Fruit fly (Drosophila melanogaster) whole organism, embryonic: Measurements from ENCODE around the gene pyd.

Experiments
- Awh ChIP-seq: fragments of 200-800 bp; sonication (Bioruptor generic); IDR thresholded peaks from 2 replicates; pipeline ENCODE4, ENCODE4 v1.3.6; 2022; ENCODE audit warnings: missing biosample characterization, missing genetic modification characterization
- CG10267 ChIP-seq: fragments of 200-800 bp; sonication (Bioruptor generic); optimal IDR thresholded peaks from 2 replicates; lab custom pipeline; 2018; ENCODE audit warnings: missing biosample characterization, mild to moderate bottlenecking, missing genetic modification characterization, moderate library complexity
- CG10274 ChIP-seq: fragments of 200-800 bp; sonication (Bioruptor generic); optimal IDR thresholded peaks from 3 replicates; lab custom pipeline; 2017; ENCODE audit warnings: missing biosample characterization, mild to moderate bottlenecking, missing genetic modification characterization
- CG10565 ChIP-seq: fragments of 200-800 bp; sonication (Bioruptor generic); optimal IDR thresholded peaks from 3 replicates; lab custom pipeline; 2016; ENCODE audit warnings: missing biosample characterization, mild to moderate bottlenecking, missing genetic modification characterization
- CG10654 ChIP-seq: fragments of 200-800 bp; sonication (Bioruptor generic); optimal IDR thresholded peaks from 2 replicates; lab custom pipeline; 2016; ENCODE audit warnings: missing biosample characterization, missing genetic modification characterization
- CG11398 ChIP-seq: fragments of 200-800 bp; sonication (Bioruptor generic); optimal IDR thresholded peaks from 2 replicates; lab custom pipeline; 2016; ENCODE audit warnings: missing biosample characterization, missing genetic modification characterization
- CG11723 ChIP-seq: fragments of 200-800 bp; sonication (Bioruptor generic); optimal IDR thresholded peaks from 2 replicates; lab custom pipeline; 2017; ENCODE audit warnings: missing biosample characterization, mild to moderate bottlenecking, missing genetic modification characterization
- CG12155 ChIP-seq: fragments of 200-800 bp; sonication (Bioruptor generic); optimal IDR thresholded peaks from 3 replicates; lab custom pipeline; 2016; ENCODE audit warnings: missing biosample characterization, missing genetic modification characterization
- CG12942 ChIP-seq: fragments of 200-800 bp; sonication (Bioruptor generic); optimal IDR thresholded peaks from 3 replicates; lab custom pipeline; 2016; ENCODE audit warnings: missing biosample characterization, missing genetic modification characterization
- CG13123 ChIP-seq: fragments of 200-800 bp; sonication (Bioruptor generic); optimal IDR thresholded peaks from 2 replicates; lab custom pipeline; 2016; ENCODE audit warnings: missing biosample characterization, missing genetic modification characterization
- CG15073 ChIP-seq: fragments of 200-800 bp; sonication (Bioruptor generic); optimal IDR thresholded peaks from 2 replicates; lab custom pipeline; 2016; ENCODE audit warnings: missing biosample characterization, missing genetic modification characterization
- CG1647 ChIP-seq: fragments of 200-800 bp; sonication (Bioruptor generic); optimal IDR thresholded peaks from 3 replicates; lab custom pipeline; 2016; ENCODE audit warnings: missing biosample characterization, missing genetic modification characterization
- CG16815 ChIP-seq: fragments of 200-800 bp; sonication (Bioruptor generic); optimal IDR thresholded peaks from 3 replicates; lab custom pipeline; 2017; ENCODE audit warnings: missing biosample characterization, mild to moderate bottlenecking, missing genetic modification characterization
- CG2120 ChIP-seq: fragments of 200-800 bp; sonication (Bioruptor generic); optimal IDR thresholded peaks from 3 replicates; lab custom pipeline; 2016; ENCODE audit warnings: missing biosample characterization, missing genetic modification characterization
- CG31388 ChIP-seq: fragments of 200-800 bp; sonication (Bioruptor generic); optimal IDR thresholded peaks from 2 replicates; lab custom pipeline; 2016; ENCODE audit warnings: missing biosample characterization, missing genetic modification characterization
- CG6791 ChIP-seq: fragments of 200-800 bp; sonication (Bioruptor generic); IDR thresholded peaks from 3 replicates; pipeline ENCODE4 v1.3.6; 2022; ENCODE audit warnings: missing biosample characterization, missing genetic modification characterization; ENCODE audit not compliant: partially characterized antibody
- CG7928 ChIP-seq: fragments of 200-800 bp; sonication (Bioruptor generic); optimal IDR thresholded peaks from 2 replicates; lab custom pipeline; 2017; ENCODE audit warnings: missing biosample characterization, mild to moderate bottlenecking, missing genetic modification characterization
- CG7963 ChIP-seq: fragments of 200-800 bp; sonication (Bioruptor generic); IDR thresholded peaks from 3 replicates; pipeline ENCODE4 v1.3.6; 2022; ENCODE audit warnings: missing biosample characterization, missing genetic modification characterization; ENCODE audit not compliant: partially characterized antibody
- CG9727 ChIP-seq: fragments of 200-800 bp; sonication (Bioruptor generic); optimal IDR thresholded peaks from 3 replicates; lab custom pipeline; 2017; ENCODE audit warnings: missing biosample characterization, mild to moderate bottlenecking, missing genetic modification characterization
- Chrac-16 ChIP-seq: fragments of 200-800 bp; sonication (Bioruptor generic); optimal IDR thresholded peaks from 3 replicates; lab custom pipeline; 2016; ENCODE audit warnings: missing biosample characterization, missing genetic modification characterization
- D ChIP-seq, 2 experiments: fragments of 200-800 bp in 1 of 2; fragments of >200 bp in 1 of 2; sonication (Bioruptor generic) in 1 of 2; optimal IDR thresholded peaks; 2 replicates in 1 of 2; 3 replicates in 1 of 2; lab custom pipeline; 2017; ENCODE audit warnings: mild to moderate bottlenecking in 1 of 2, missing biosample characterization in 1 of 2, missing genetic modification characterization in 1 of 2, missing genetic modification reagents in 1 of 2
- D19B ChIP-seq: fragments of 200-800 bp; sonication (Bioruptor generic); optimal IDR thresholded peaks from 2 replicates; lab custom pipeline; 2017; ENCODE audit warnings: missing biosample characterization, mild to moderate bottlenecking, missing genetic modification characterization
- Drgx ChIP-seq: fragments of 200-800 bp; sonication (Bioruptor generic); IDR thresholded peaks from 2 replicates; pipeline ENCODE4 v1.3.6; 2022; ENCODE audit warnings: missing biosample characterization, missing genetic modification characterization
- Ets97D ChIP-seq: fragments of 200-800 bp; sonication (Bioruptor generic); optimal IDR thresholded peaks from 3 replicates; lab custom pipeline; 2016; ENCODE audit warnings: missing biosample characterization, missing genetic modification characterization
- MTF-1 ChIP-seq: fragments of 200-800 bp; sonication (Bioruptor generic); optimal IDR thresholded peaks from 2 replicates; lab custom pipeline; 2018; ENCODE audit warnings: missing biosample characterization, mild to moderate bottlenecking, missing genetic modification characterization, borderline replicate concordance
- Meics ChIP-seq: fragments of 200-800 bp; sonication (Bioruptor generic); optimal IDR thresholded peaks from 2 replicates; lab custom pipeline; 2017; ENCODE audit warnings: missing biosample characterization, mild to moderate bottlenecking, missing genetic modification characterization
- NC2β ChIP-seq: fragments of 200-800 bp; sonication (Bioruptor generic); optimal IDR thresholded peaks from 2 replicates; lab custom pipeline; 2016; ENCODE audit warnings: missing biosample characterization, missing genetic modification characterization
- Neu2 ChIP-seq: fragments of 200-800 bp; sonication (Bioruptor generic); optimal IDR thresholded peaks from 3 replicates; lab custom pipeline; 2016; ENCODE audit warnings: missing biosample characterization, missing genetic modification characterization, borderline replicate concordance
- Optix ChIP-seq: fragments of 200-800 bp; sonication (Bioruptor generic); IDR thresholded peaks from 3 replicates; pipeline ENCODE4 v1.3.6; 2022; ENCODE audit warnings: missing biosample characterization, missing genetic modification characterization
- Spps ChIP-seq: fragments of 200-800 bp; sonication (Bioruptor generic); optimal IDR thresholded peaks from 2 replicates; lab custom pipeline; 2018; ENCODE audit warnings: missing biosample characterization, mild to moderate bottlenecking, missing genetic modification characterization
- Xbp1 ChIP-seq: fragments of 200-800 bp; sonication (Bioruptor generic); optimal IDR thresholded peaks from 3 replicates; lab custom pipeline; 2016; ENCODE audit warnings: missing biosample characterization, mild to moderate bottlenecking, missing genetic modification characterization
- chif ChIP-seq, 2 experiments: fragments of 200-800 bp; sonication (Bioruptor generic); optimal IDR thresholded peaks; 3 replicates each; lab custom pipeline; 2016; ENCODE audit warnings: missing biosample characterization in 2 of 2, missing genetic modification characterization in 2 of 2
- dati ChIP-seq: fragments of 200-800 bp; sonication (Bioruptor generic); IDR thresholded peaks from 2 replicates; pipeline ENCODE4 v1.3.6; 2022; ENCODE audit warnings: missing biosample characterization, missing genetic modification characterization
- dm ChIP-seq: fragments of 200-800 bp; sonication (Bioruptor generic); optimal IDR thresholded peaks from 3 replicates; lab custom pipeline; 2016; ENCODE audit warnings: missing biosample characterization, missing genetic modification characterization
- gcm2 ChIP-seq: fragments of 200-800 bp; sonication (Bioruptor generic); optimal IDR thresholded peaks from 2 replicates; lab custom pipeline; 2016; ENCODE audit warnings: missing biosample characterization, missing genetic modification characterization
- gem ChIP-seq: fragments of 200-800 bp; sonication (Bioruptor generic); optimal IDR thresholded peaks from 2 replicates; lab custom pipeline; 2019; ENCODE audit warnings: missing biosample characterization, mild to moderate bottlenecking, missing genetic modification characterization, moderate library complexity
- hth ChIP-seq: fragments of >200 bp; optimal IDR thresholded peaks from 2 replicates; lab custom pipeline; 2017; ENCODE audit warnings: inconsistent platforms
- nerfin-2 ChIP-seq: fragments of 200-800 bp; sonication (Bioruptor generic); IDR thresholded peaks from 2 replicates; pipeline ENCODE4 v1.3.6; 2022; ENCODE audit warnings: missing biosample characterization, missing genetic modification characterization; ENCODE audit not compliant: partially characterized antibody
- pzg ChIP-seq: fragments of 200-800 bp; sonication (Bioruptor generic); optimal IDR thresholded peaks from 3 replicates; lab custom pipeline; 2018; ENCODE audit warnings: missing biosample characterization, mild to moderate bottlenecking, missing genetic modification characterization, moderate library complexity
- run ChIP-seq: fragments of 200-800 bp; sonication (Bioruptor generic); optimal IDR thresholded peaks from 3 replicates; lab custom pipeline; 2018; ENCODE audit warnings: missing biosample characterization, mild to moderate bottlenecking, missing genetic modification characterization
- sc ChIP-seq, 3 experiments: fragments of >200 bp in 2 of 3; fragments of 200-800 bp in 1 of 3; sonication (Bioruptor generic) in 1 of 3; optimal IDR thresholded peaks; 2 replicates in 2 of 3; 3 replicates in 1 of 3; lab custom pipeline; 2017; ENCODE audit warnings: mild to moderate bottlenecking in 1 of 3, missing biosample characterization in 1 of 3, missing genetic modification characterization in 1 of 3, missing genetic modification reagents in 1 of 3
- sens-2 ChIP-seq: fragments of 200-800 bp; sonication (Bioruptor generic); IDR thresholded peaks from 2 replicates; pipeline ENCODE4 v1.3.6; 2022; ENCODE audit warnings: missing biosample characterization, missing genetic modification characterization
- sr ChIP-seq: fragments of 200-800 bp; sonication (Bioruptor generic); IDR thresholded peaks from 3 replicates; pipeline ENCODE4 v1.3.6; 2022; ENCODE audit warnings: missing biosample characterization, missing genetic modification characterization
- tgo ChIP-seq: fragments of 200-800 bp; sonication (Bioruptor generic); IDR thresholded peaks from 3 replicates; pipeline ENCODE4 v1.3.6; 2022; ENCODE audit warnings: missing biosample characterization, missing genetic modification characterization
- tio ChIP-seq: fragments of 200-800 bp; sonication (Bioruptor generic); optimal IDR thresholded peaks from 2 replicates; lab custom pipeline; 2017; ENCODE audit warnings: missing biosample characterization, missing genetic modification characterization, inconsistent platforms
- ttk ChIP-seq: fragments of 200-800 bp; sonication (Bioruptor generic); IDR thresholded peaks from 2 replicates; pipeline ENCODE4 v2.1.2; 2022; ENCODE audit warnings: missing biosample characterization, missing genetic modification characterization
- usp ChIP-seq: fragments of >200 bp; optimal IDR thresholded peaks from 2 replicates; lab custom pipeline; 2017; ENCODE audit warnings: missing biosample characterization, missing genetic modification characterization
- wor ChIP-seq: fragments of 200-800 bp; sonication (Bioruptor generic); IDR thresholded peaks from 2 replicates; pipeline ENCODE4 v1.3.6; 2022; ENCODE audit warnings: missing biosample characterization, missing genetic modification characterization

The pyd gene

DNA sequence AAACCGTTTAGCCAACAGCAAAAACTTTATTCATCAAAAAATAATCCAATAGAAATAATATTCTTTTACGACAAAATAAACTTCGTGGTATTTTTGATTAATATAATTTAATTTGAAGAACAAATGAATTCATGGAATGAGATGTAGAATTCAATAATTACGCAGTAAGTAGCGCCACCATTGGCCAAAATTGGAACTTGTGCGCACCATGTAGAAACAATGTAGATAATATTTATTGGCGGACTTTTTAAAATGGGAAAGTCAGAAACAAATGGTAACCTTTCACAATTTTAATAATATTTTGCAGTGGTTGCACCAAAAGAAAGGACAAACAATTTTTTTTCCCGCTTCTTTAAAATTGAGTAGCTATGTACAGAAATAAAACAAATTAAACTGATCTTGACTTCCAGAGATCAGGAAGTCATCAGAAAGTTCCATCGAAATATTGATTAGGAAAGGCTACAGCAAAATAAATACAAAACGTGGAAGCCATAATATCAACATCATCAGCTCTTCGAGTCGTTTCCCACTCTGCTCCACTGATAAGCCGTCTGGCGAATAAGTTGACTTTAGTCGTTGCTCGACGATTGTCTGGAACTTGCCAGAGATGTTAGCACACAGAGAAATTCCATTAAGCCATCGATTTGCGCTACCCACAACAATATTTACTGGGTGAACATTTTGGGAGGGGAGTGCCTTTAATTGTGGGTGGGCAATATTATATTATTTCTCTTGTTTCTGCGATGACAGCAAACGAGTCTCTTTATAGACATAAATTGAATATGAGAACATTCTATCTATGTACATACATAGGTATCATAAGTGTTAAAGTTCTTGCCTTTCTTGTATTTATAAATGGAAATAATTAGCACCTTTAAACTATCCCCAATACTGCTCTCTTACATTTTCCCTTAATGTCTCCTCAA lies 48.4 kb upstream of the pyd start (continued):
- TF ChIP-seq Optix (GFP tag; lab: Robert Waterston, UW) (no peak), dati (no peak), CG12942 (GFP tag; lab: Kevin White, UChicago) (no peak), CG1647 (no peak), usp (GFP tag; lab: Kevin White, UChicago) (no peak), CG2120 (GFP tag; lab: Kevin White, UChicago) (peak; percentile 2), run (tag; lab: Kevin White, UChicago) (no peak), CG10654 (GFP tag; lab: Kevin White, UChicago) (no peak), CG11723 (GFP tag; lab: Kevin White, UChicago) (no peak), ttk (GFP tag; lab: Robert Waterston, UW) (no peak), CG12155 (GFP tag; lab: Kevin White, UChicago) (peak; percentile 6), chif (GFP tag; optimal IDR thresholded peaks at IDR 0.05; lab: Kevin White, UChicago) (peak in 1 of 2 experiments; percentile 30), CG11398 (GFP tag; lab: Kevin White, UChicago) (no peak), sens-2 (GFP tag; lab: Robert Waterston, UW) (no peak), Chrac-16 (GFP tag; lab: Kevin White, UChicago) (no peak), Meics (GFP tag; lab: Kevin White, UChicago) (peak; percentile 6), Neu2 (GFP tag; lab: Kevin White, UChicago) (no peak), CG9727 (peak; percentile 32), CG7963 (GFP tag; lab: Robert Waterston, UW) (peak; percentile 56; the same call in 2 of the 3 replicates), Drgx (GFP tag; lab: Robert Waterston, UW) (no peak), sr (GFP tag; lab: Robert Waterston, UW) (no peak), CG31388 (GFP tag; lab: Kevin White, UChicago) (no peak), NC2β (GFP tag; lab: Kevin White, UChicago) (no peak), dm (GFP tag; lab: Kevin White, UChicago) (no peak), Spps (tag; lab: Kevin White, UChicago) (no peak), CG7928 (no peak), nerfin-2 (GFP tag; lab: Robert Waterston, UW) (0 out of 2 replicates have a peak, but pooled peaks have one; percentile 22), hth (no peak), CG6791 (GFP tag; lab: Robert Waterston, UW) (0 out of 3 replicates have a peak, but pooled peaks have one; percentile 45), D19B (GFP tag; lab: Kevin White, UChicago) (peak; percentile 90), wor (GFP tag; lab: Robert Waterston, UW) (no peak), CG15073 (GFP tag; lab: Kevin White, UChicago) (no peak), Ets97D (GFP tag; lab: Kevin White, UChicago) (peak; percentile 9), CG16815 (GFP tag; lab: Kevin White, UChicago) (no peak), gcm2 (GFP tag; lab: Kevin White, UChicago) (peak; percentile 3), CG10267 (peak; percentile 17), pzg (GFP tag; lab: Kevin White, UChicago) (peak; percentile 14), Awh (GFP tag; lab: Robert Waterston, UW) (no peak), CG13123 (GFP tag; lab: Kevin White, UChicago) (no peak), CG10274 (GFP tag; lab: Kevin White, UChicago) (no peak), D (optimal IDR thresholded peaks at IDR 0.05; lab: Kevin White, UChicago) (no peak), D (GFP tag; optimal IDR thresholded peaks at IDR 0.05; lab: Kevin White, UChicago) (no peak), sc (optimal IDR thresholded peaks at IDR 0.05; lab: Kevin White, UChicago) (no peak), sc (GFP tag; optimal IDR thresholded peaks at IDR 0.05; lab: Kevin White, UChicago) (no peak), gem (tag; lab: Kevin White, UChicago) (peak; percentile 1), tio (GFP tag; lab: Kevin White, UChicago) (no peak), MTF-1 (GFP tag; lab: Kevin White, UChicago) (no peak), tgo (GFP tag; lab: Robert Waterston, UW) (peak; percentile 28; the same call in 1 of the 3 replicates), CG10565 (no peak), Xbp1 (GFP tag; lab: Kevin White, UChicago) (no peak)
